Fruit fly (Drosophila melanogaster) whole organism, embryonic: ENCODE results near the gene qless.
A peak's percentile ranks its signal among the peaks of the same experiment; 100 is the strongest.

Experiments
- Abd-B ChIP-seq: fragments of 200-800 bp; sonication (Bioruptor generic); optimal IDR thresholded peaks from 2 replicates; lab custom pipeline; 2018; ENCODE audit warnings: missing biosample characterization, mild to moderate bottlenecking, missing genetic modification characterization, moderate library complexity
- CG10147 ChIP-seq: fragments of 200-800 bp; sonication (Bioruptor generic); optimal IDR thresholded peaks from 2 replicates; lab custom pipeline; 2019; ENCODE audit warnings: missing biosample characterization, mild to moderate bottlenecking, missing genetic modification characterization, moderate library complexity
- CG11723 ChIP-seq: fragments of 200-800 bp; sonication (Bioruptor generic); optimal IDR thresholded peaks from 2 replicates; lab custom pipeline; 2017; ENCODE audit warnings: missing biosample characterization, mild to moderate bottlenecking, missing genetic modification characterization
- CG12104 ChIP-seq: fragments of 200-800 bp; sonication (Bioruptor generic); optimal IDR thresholded peaks from 3 replicates; lab custom pipeline; 2016; ENCODE audit warnings: missing biosample characterization, missing genetic modification characterization
- CG12299 ChIP-seq: fragments of 200-800 bp; sonication (Bioruptor generic); optimal IDR thresholded peaks from 2 replicates; lab custom pipeline; 2018; ENCODE audit warnings: missing biosample characterization, mild to moderate bottlenecking, missing genetic modification characterization
- CG15514 ChIP-seq: fragments of 200-800 bp; sonication (Bioruptor generic); optimal IDR thresholded peaks from 3 replicates; lab custom pipeline; 2017; ENCODE audit warnings: missing biosample characterization, missing genetic modification characterization, mild to moderate bottlenecking, moderate library complexity, missing genetic modification reagents
- CG16813 ChIP-seq: fragments of 200-800 bp; sonication (Bioruptor generic); IDR thresholded peaks from 3 replicates; pipeline ENCODE4 v1.3.6; 2022; ENCODE audit warnings: missing biosample characterization, missing genetic modification characterization; ENCODE audit not compliant: partially characterized antibody
- CG17361 ChIP-seq: fragments of 200-800 bp; sonication (Bioruptor generic); IDR thresholded peaks from 3 replicates; pipeline ENCODE4 v1.3.6; 2022; ENCODE audit warnings: missing biosample characterization, missing genetic modification characterization
- CG2202 ChIP-seq: fragments of 200-800 bp; sonication (Bioruptor generic); optimal IDR thresholded peaks from 2 replicates; lab custom pipeline; 2018; ENCODE audit warnings: missing biosample characterization, mild to moderate bottlenecking, missing genetic modification characterization
- CG2678 ChIP-seq: fragments of 200-800 bp; sonication (Bioruptor generic); optimal IDR thresholded peaks from 3 replicates; lab custom pipeline; 2019; ENCODE audit warnings: missing biosample characterization, mild to moderate bottlenecking, missing genetic modification characterization, moderate library complexity
- CG43689 ChIP-seq: fragments of 200-800 bp; sonication (Bioruptor generic); IDR thresholded peaks from 2 replicates; pipeline ENCODE4 v1.3.6; 2022; ENCODE audit warnings: missing biosample characterization, missing genetic modification characterization
- CG6654 ChIP-seq: fragments of 200-800 bp; sonication (Bioruptor generic); optimal IDR thresholded peaks from 2 replicates; lab custom pipeline; 2017; ENCODE audit warnings: missing biosample characterization, mild to moderate bottlenecking, missing genetic modification characterization
- CG6683 ChIP-seq: fragments of 200-800 bp; sonication (Bioruptor generic); optimal IDR thresholded peaks from 2 replicates; lab custom pipeline; 2017; ENCODE audit warnings: missing biosample characterization, mild to moderate bottlenecking, missing genetic modification characterization, missing genetic modification reagents
- CG6765 ChIP-seq: fragments of 200-800 bp; sonication (Bioruptor generic); optimal IDR thresholded peaks from 3 replicates; lab custom pipeline; 2017; ENCODE audit warnings: missing biosample characterization, mild to moderate bottlenecking, missing genetic modification characterization
- CG7987 ChIP-seq: fragments of 200-800 bp; sonication (Bioruptor generic); optimal IDR thresholded peaks from 2 replicates; lab custom pipeline; 2018; ENCODE audit warnings: missing biosample characterization, mild to moderate bottlenecking, missing genetic modification characterization, moderate library complexity
- CG9609 ChIP-seq: fragments of 200-800 bp; sonication (Bioruptor generic); optimal IDR thresholded peaks from 3 replicates; lab custom pipeline; 2016; ENCODE audit warnings: missing biosample characterization, missing genetic modification characterization
- CG9727 ChIP-seq: fragments of 200-800 bp; sonication (Bioruptor generic); optimal IDR thresholded peaks from 3 replicates; lab custom pipeline; 2017; ENCODE audit warnings: missing biosample characterization, mild to moderate bottlenecking, missing genetic modification characterization
- CG9797 ChIP-seq: fragments of 200-800 bp; sonication (Bioruptor generic); optimal IDR thresholded peaks from 3 replicates; lab custom pipeline; 2018; ENCODE audit warnings: missing biosample characterization, mild to moderate bottlenecking, missing genetic modification characterization
- CoRest ChIP-seq: fragments of 200-800 bp; sonication (Bioruptor generic); optimal IDR thresholded peaks from 3 replicates; lab custom pipeline; 2018; ENCODE audit warnings: missing biosample characterization, mild to moderate bottlenecking, missing genetic modification characterization, moderate library complexity
- Eip74EF ChIP-seq, 2 experiments: fragments of 200-800 bp in 1 of 2; fragments of >200 bp in 1 of 2; sonication (Bioruptor generic) in 1 of 2; optimal IDR thresholded peaks; 2 replicates each; lab custom pipeline; 2017 to 2019; ENCODE audit warnings: missing biosample characterization in 2 of 2, missing genetic modification characterization in 2 of 2, mild to moderate bottlenecking in 1 of 2, moderate library complexity in 1 of 2
- Elba2 ChIP-seq: fragments of 200-800 bp; sonication (Bioruptor generic); optimal IDR thresholded peaks from 3 replicates; lab custom pipeline; 2016; ENCODE audit warnings: missing biosample characterization, missing genetic modification characterization
- Hr39 ChIP-seq: fragments of >200 bp; optimal IDR thresholded peaks from 2 replicates; lab custom pipeline; 2017
- Lhr ChIP-seq: fragments of 200-800 bp; sonication (Bioruptor generic); optimal IDR thresholded peaks from 3 replicates; lab custom pipeline; 2017; ENCODE audit warnings: mild to moderate bottlenecking, missing biosample characterization, missing genetic modification reagents, missing genetic modification characterization
- Lim3 ChIP-seq: fragments of 200-800 bp; sonication (Bioruptor generic); IDR thresholded peaks from 2 replicates; pipeline ENCODE4 v1.3.6; 2022; ENCODE audit warnings: missing biosample characterization, missing genetic modification characterization
- NC2α ChIP-seq: fragments of 200-800 bp; sonication (Bioruptor generic); optimal IDR thresholded peaks from 2 replicates; lab custom pipeline; 2016; ENCODE audit warnings: missing biosample characterization, missing genetic modification characterization
- PHDP ChIP-seq: fragments of 200-800 bp; sonication (Bioruptor generic); optimal IDR thresholded peaks from 3 replicates; lab custom pipeline; 2018; ENCODE audit warnings: missing biosample characterization, mild to moderate bottlenecking, missing genetic modification characterization, moderate library complexity
- Side ChIP-seq: fragments of 200-800 bp; sonication (Bioruptor generic); optimal IDR thresholded peaks from 2 replicates; lab custom pipeline; 2016; ENCODE audit warnings: missing biosample characterization, missing genetic modification characterization
- Sox102F ChIP-seq: fragments of 200-800 bp; sonication (Bioruptor generic); optimal IDR thresholded peaks from 2 replicates; lab custom pipeline; 2018; ENCODE audit warnings: missing biosample characterization, mild to moderate bottlenecking, missing genetic modification characterization, moderate library complexity
- bigmax ChIP-seq: fragments of 200-800 bp; sonication (Bioruptor generic); optimal IDR thresholded peaks from 2 replicates; lab custom pipeline; 2018; ENCODE audit warnings: missing biosample characterization, mild to moderate bottlenecking, missing genetic modification characterization
- caup ChIP-seq: fragments of 200-800 bp; sonication (Bioruptor generic); optimal IDR thresholded peaks from 3 replicates; lab custom pipeline; 2017; ENCODE audit warnings: missing biosample characterization, mild to moderate bottlenecking, missing genetic modification characterization, moderate library complexity; ENCODE audit not compliant: severe bottlenecking
- chn ChIP-seq: fragments of 200-800 bp; sonication (Bioruptor generic); optimal IDR thresholded peaks from 2 replicates; lab custom pipeline; 2016; ENCODE audit warnings: missing biosample characterization, missing genetic modification characterization
- croc ChIP-seq: fragments of 200-800 bp; sonication (Bioruptor generic); conservative IDR thresholded peaks from 3 replicates; pipeline ENCODE4 v1.3.6; 2022; ENCODE audit warnings: missing biosample characterization, missing genetic modification characterization
- ems ChIP-seq: fragments of 200-800 bp; sonication (Bioruptor generic); optimal IDR thresholded peaks from 3 replicates; lab custom pipeline; 2016; ENCODE audit warnings: missing biosample characterization, missing genetic modification characterization
- exex ChIP-seq: fragments of 200-800 bp; sonication (Bioruptor generic); optimal IDR thresholded peaks from 4 replicates; lab custom pipeline; 2018; ENCODE audit warnings: missing biosample characterization, mild to moderate bottlenecking, missing genetic modification characterization, moderate library complexity
- fd64A ChIP-seq: fragments of 200-800 bp; sonication (Bioruptor generic); optimal IDR thresholded peaks from 3 replicates; lab custom pipeline; 2018; ENCODE audit warnings: missing biosample characterization, mild to moderate bottlenecking, missing genetic modification characterization
- ftz-f1 ChIP-seq: fragments of 200-800 bp; sonication (Bioruptor generic); optimal IDR thresholded peaks from 2 replicates; lab custom pipeline; 2016; ENCODE audit warnings: missing biosample characterization, missing genetic modification characterization
- gcm ChIP-seq: fragments of 200-800 bp; sonication (Bioruptor generic); optimal IDR thresholded peaks from 2 replicates; lab custom pipeline; 2019; ENCODE audit warnings: missing biosample characterization, mild to moderate bottlenecking, missing genetic modification characterization, moderate library complexity
- org-1 ChIP-seq: fragments of 200-800 bp; sonication (Bioruptor generic); optimal IDR thresholded peaks from 2 replicates; lab custom pipeline; 2017; ENCODE audit warnings: missing biosample characterization, missing genetic modification characterization
- otp ChIP-seq: fragments of 200-800 bp; sonication (Bioruptor generic); IDR thresholded peaks from 3 replicates; pipeline ENCODE4, ENCODE4 v1.3.6; 2022; ENCODE audit warnings: missing biosample characterization, missing genetic modification characterization
- pb ChIP-seq: fragments of 200-800 bp; sonication (Bioruptor generic); optimal IDR thresholded peaks from 3 replicates; lab custom pipeline; 2016; ENCODE audit warnings: missing biosample characterization, missing genetic modification characterization
- phol ChIP-seq: fragments of 200-800 bp; sonication (Bioruptor generic); optimal IDR thresholded peaks from 3 replicates; lab custom pipeline; 2018; ENCODE audit warnings: missing biosample characterization, mild to moderate bottlenecking, missing genetic modification characterization, moderate library complexity
- schlank ChIP-seq: fragments of 200-800 bp; sonication (Bioruptor generic); optimal IDR thresholded peaks from 2 replicates; lab custom pipeline; 2018; ENCODE audit warnings: missing biosample characterization, mild to moderate bottlenecking, missing genetic modification characterization
- scrt ChIP-seq: fragments of 200-800 bp; sonication (Bioruptor generic); optimal IDR thresholded peaks from 2 replicates; lab custom pipeline; 2018; ENCODE audit warnings: missing biosample characterization, mild to moderate bottlenecking, missing genetic modification characterization, moderate library complexity
- slp2 ChIP-seq: fragments of 200-800 bp; sonication (Bioruptor generic); optimal IDR thresholded peaks from 2 replicates; lab custom pipeline; 2016; ENCODE audit warnings: missing biosample characterization, missing genetic modification characterization
- stc ChIP-seq: fragments of 200-800 bp; sonication (Bioruptor generic); IDR thresholded peaks from 2 replicates; pipeline ENCODE4 v1.3.6; 2022; ENCODE audit warnings: missing biosample characterization, missing genetic modification characterization
- tx ChIP-seq: fragments of 200-800 bp; sonication (Bioruptor generic); optimal IDR thresholded peaks from 2 replicates; lab custom pipeline; 2016; ENCODE audit warnings: missing biosample characterization, missing genetic modification characterization
- wek ChIP-seq: fragments of 200-800 bp; sonication (Bioruptor generic); optimal IDR thresholded peaks from 3 replicates; lab custom pipeline; 2018; ENCODE audit warnings: missing biosample characterization, mild to moderate bottlenecking, missing genetic modification characterization, moderate library complexity
- yki ChIP-seq: fragments of >200 bp; optimal IDR thresholded peaks from 3 replicates; lab custom pipeline; 2018

The qless gene

dm6 chr3R:31218997-31219992 is 33.1 kb downstream of the qless start, which contains the start of gene ATPsynC (continued):
- TF ChIP-seq CG6654 (GFP tag; lab: Kevin White, UChicago) (no peak), CG7987 (peak; percentile 53), NC2α (GFP tag; lab: Kevin White, UChicago) (no peak), Sox102F (GFP tag; lab: Kevin White, UChicago) (no peak), CG2678 (tag; lab: Kevin White, UChicago) (no peak), otp (GFP tag; lab: Robert Waterston, UW) (no peak), tx (GFP tag; lab: Kevin White, UChicago) (peak; percentile 24), scrt (GFP tag; lab: Kevin White, UChicago) (peak; percentile 24), Hr39 (lab: Kevin White, UChicago) (no peak), CG9797 (GFP tag; lab: Kevin White, UChicago) (peak; percentile 100), CG12104 (GFP tag; lab: Kevin White, UChicago) (peak; percentile 20), CG16813 (GFP tag; lab: Robert Waterston, UW) (no peak), CG15514 (GFP tag; lab: Kevin White, UChicago) (peak; percentile 94), Lhr (GFP tag; lab: Kevin White, UChicago) (peak; percentile 99), bigmax (peak; percentile 85), CG17361 (GFP tag; lab: Robert Waterston, UW) (no peak), org-1 (no peak), CG12299 (tag; lab: Kevin White, UChicago) (peak; percentile 35), PHDP (tag; lab: Kevin White, UChicago) (peak; percentile 42), wek (GFP tag; lab: Kevin White, UChicago) (peak; percentile 17), pb (GFP tag; lab: Kevin White, UChicago) (peak; percentile 51), exex (tag; lab: Kevin White, UChicago) (peak; percentile 7), Abd-B (peak; percentile 19), ftz-f1 (GFP tag; lab: Kevin White, UChicago) (peak; percentile 90), CG11723 (peak; percentile 5), CG6683 (GFP tag; lab: Kevin White, UChicago) (peak; percentile 25), schlank (tag; lab: Kevin White, UChicago) (peak; percentile 20), CG2202 (tag; lab: Kevin White, UChicago) (peak; percentile 21), Elba2 (peak; percentile 79), croc (GFP tag; lab: Robert Waterston, UW) (no peak), CG9609 (GFP tag; lab: Kevin White, UChicago) (peak; percentile 12), ems (GFP tag; lab: Kevin White, UChicago) (peak; percentile 27), phol (tag; lab: Kevin White, UChicago) (peak; percentile 96), stc (GFP tag; lab: Robert Waterston, UW) (no peak), fd64A (GFP tag; lab: Kevin White, UChicago) (peak; percentile 32), chn (peak; percentile 68), Lim3 (no peak), caup (GFP tag; lab: Kevin White, UChicago) (peak; percentile 27), gcm (peak; percentile 31), yki (peak; percentile 15), CG10147 (GFP tag; lab: Kevin White, UChicago) (no peak), CG6765 (peak; percentile 78), CoRest (peak; percentile 25), CG9727 (GFP tag; lab: Kevin White, UChicago) (peak; percentile 44), Side (GFP tag; lab: Kevin White, UChicago) (peak; percentile 45), Eip74EF (GFP tag; optimal IDR thresholded peaks at IDR 0.05; lab: Kevin White, UChicago) (peak in 1 of 2 experiments; percentile 86), CG43689 (GFP tag; lab: Robert Waterston, UW) (no peak), slp2 (GFP tag; lab: Kevin White, UChicago) (peak; percentile 21)
